Worm (Caenorhabditis elegans) whole organism, L3 larva: Measurements from ENCODE around the gene ncap-1.

Experiments used
- R02D3.7 ChIP-seq: fragments of 150-350 bp; optimal IDR thresholded peaks from 2 replicates; lab custom pipeline; 2014; ENCODE audit warnings: missing biosample characterization, missing genetic modification characterization
- ZK546.5 ChIP-seq: sonication (generic microtip); optimal IDR thresholded peaks from 2 replicates; lab custom pipeline; 2017; ENCODE audit warnings: missing biosample characterization, missing genetic modification characterization
- aly-2 ChIP-seq: fragments of 150-350 bp; optimal IDR thresholded peaks from 2 replicates; lab custom pipeline; 2014; ENCODE audit warnings: missing biosample characterization, missing genetic modification characterization
- ama-1 ChIP-seq: fragments of 150-350 bp; optimal IDR thresholded peaks from 2 replicates; lab custom pipeline; 2018
- ceh-28 ChIP-seq: fragments of 150-350 bp; optimal IDR thresholded peaks from 2 replicates; lab custom pipeline; 2014; ENCODE audit warnings: missing biosample characterization, missing genetic modification reagents, missing genetic modification characterization
- ceh-82 ChIP-seq: fragments of 150-350 bp; optimal IDR thresholded peaks from 2 replicates; lab custom pipeline; 2014; ENCODE audit warnings: missing biosample characterization, missing genetic modification characterization
- ceh-9 ChIP-seq: sonication (generic microtip); optimal IDR thresholded peaks from 2 replicates; lab custom pipeline; 2018; ENCODE audit warnings: missing biosample characterization, missing genetic modification characterization
- elt-1 ChIP-seq: fragments of 150-350 bp; optimal IDR thresholded peaks from 2 replicates; lab custom pipeline; 2014; ENCODE audit warnings: missing biosample characterization, missing genetic modification characterization
- elt-2 ChIP-seq: sonication (generic microtip); optimal IDR thresholded peaks from 2 replicates; lab custom pipeline; 2016; ENCODE audit warnings: missing genetic modification reagents, mild to moderate bottlenecking, missing genetic modification characterization, missing compliant biosample characterization
- elt-3 ChIP-seq, 3 experiments: fragments of 150-350 bp in 1 of 3; sonication (generic microtip) in 2 of 3; optimal IDR thresholded peaks; 2 replicates in 2 of 3; 4 replicates in 1 of 3; lab custom pipeline; 2014 to 2017; ENCODE audit warnings: missing biosample characterization in 3 of 3, missing genetic modification characterization in 3 of 3
- eor-1 ChIP-seq, 2 experiments: fragments of 150-350 bp; optimal IDR thresholded peaks; 2 replicates each; lab custom pipeline; 2014 to 2018; ENCODE audit warnings: missing biosample characterization in 2 of 2, missing genetic modification characterization in 2 of 2
- fkh-10 ChIP-seq: sonication (generic microtip); optimal IDR thresholded peaks from 2 replicates; lab custom pipeline; 2017; ENCODE audit warnings: missing biosample characterization, missing genetic modification reagents, missing genetic modification characterization
- fkh-2 ChIP-seq: fragments of 150-350 bp; optimal IDR thresholded peaks from 2 replicates; lab custom pipeline; 2014; ENCODE audit warnings: missing biosample characterization, missing genetic modification reagents, missing genetic modification characterization
- fos-1 ChIP-seq: fragments of 150-350 bp; optimal IDR thresholded peaks from 2 replicates; lab custom pipeline; 2014; ENCODE audit warnings: missing biosample characterization, missing genetic modification characterization
- hmg-11 ChIP-seq: sonication (generic microtip); optimal IDR thresholded peaks from 2 replicates; lab custom pipeline; 2016; ENCODE audit warnings: missing genetic modification characterization, missing compliant biosample characterization
- jun-1 ChIP-seq: fragments of 150-350 bp; optimal IDR thresholded peaks from 2 replicates; lab custom pipeline; 2014; ENCODE audit warnings: missing biosample characterization, missing genetic modification reagents, missing genetic modification characterization
- lin-15B ChIP-seq: fragments of 150-350 bp; optimal IDR thresholded peaks from 2 replicates; lab custom pipeline; 2014; ENCODE audit warnings: missing biosample characterization, missing genetic modification characterization
- lin-39 ChIP-seq: fragments of 150-350 bp; optimal IDR thresholded peaks from 2 replicates; lab custom pipeline; 2018; ENCODE audit warnings: missing biosample characterization, missing genetic modification reagents, missing genetic modification characterization
- lsy-12 ChIP-seq: sonication (generic microtip); optimal IDR thresholded peaks from 2 replicates; lab custom pipeline; 2016; ENCODE audit warnings: mild to moderate bottlenecking, missing genetic modification characterization, missing compliant biosample characterization
- mdl-1 ChIP-seq: fragments of 150-350 bp; optimal IDR thresholded peaks from 2 replicates; lab custom pipeline; 2014; ENCODE audit warnings: missing biosample characterization, missing genetic modification characterization
- nfya-1 ChIP-seq: sonication (generic microtip); optimal IDR thresholded peaks from 2 replicates; lab custom pipeline; 2017; ENCODE audit warnings: missing genetic modification characterization, mild to moderate bottlenecking, missing compliant biosample characterization, antibody characterized with exemption, moderate library complexity; ENCODE audit not compliant: insufficient read depth
- nhr-12 ChIP-seq: fragments of 150-350 bp; optimal IDR thresholded peaks from 2 replicates; lab custom pipeline; 2014; ENCODE audit warnings: missing biosample characterization, missing genetic modification characterization
- nhr-23 ChIP-seq: fragments of 150-350 bp; optimal IDR thresholded peaks from 2 replicates; lab custom pipeline; 2014; ENCODE audit warnings: missing biosample characterization, missing genetic modification reagents, missing genetic modification characterization
- nhr-237 ChIP-seq: fragments of 150-350 bp; optimal IDR thresholded peaks from 2 replicates; lab custom pipeline; 2014; ENCODE audit warnings: missing biosample characterization, missing genetic modification characterization
- nhr-25 ChIP-seq: sonication (generic microtip); optimal IDR thresholded peaks from 2 replicates; lab custom pipeline; 2017; ENCODE audit warnings: missing biosample characterization, missing genetic modification characterization
- nhr-28 ChIP-seq: fragments of 150-350 bp; optimal IDR thresholded peaks from 2 replicates; lab custom pipeline; 2014; ENCODE audit warnings: missing biosample characterization, missing genetic modification characterization
- nhr-43 ChIP-seq: sonication (generic microtip); optimal IDR thresholded peaks from 2 replicates; lab custom pipeline; 2016; ENCODE audit warnings: mild to moderate bottlenecking, missing genetic modification characterization, missing compliant biosample characterization; ENCODE audit not compliant: poor library complexity, severe bottlenecking
- nhr-67 ChIP-seq: fragments of 150-350 bp; optimal IDR thresholded peaks from 2 replicates; lab custom pipeline; 2014; ENCODE audit warnings: missing biosample characterization, missing genetic modification characterization
- nhr-76 ChIP-seq: fragments of 150-350 bp; sonication (generic microtip); optimal IDR thresholded peaks from 5 replicates; lab custom pipeline; 2014; ENCODE audit warnings: missing biosample characterization, missing genetic modification characterization
- nhr-77 ChIP-seq: fragments of 150-350 bp; optimal IDR thresholded peaks from 2 replicates; lab custom pipeline; 2014; ENCODE audit warnings: missing biosample characterization, missing genetic modification characterization
- pha-4 ChIP-seq: fragments of 150-350 bp; optimal IDR thresholded peaks from 2 replicates; lab custom pipeline; 2014; ENCODE audit warnings: missing biosample characterization, missing genetic modification reagents, missing genetic modification characterization
- pqm-1 ChIP-seq: fragments of 150-350 bp; optimal IDR thresholded peaks from 2 replicates; lab custom pipeline; 2017; ENCODE audit warnings: missing biosample characterization, missing genetic modification characterization, inconsistent platforms
- skn-1 ChIP-seq: fragments of 150-350 bp; optimal IDR thresholded peaks from 2 replicates; lab custom pipeline; 2014; ENCODE audit warnings: missing biosample characterization, missing genetic modification characterization
- snpc-4 ChIP-seq: fragments of 150-350 bp; optimal IDR thresholded peaks from 2 replicates; lab custom pipeline; 2014; ENCODE audit warnings: missing biosample characterization, missing genetic modification characterization
- unc-62 ChIP-seq: fragments of 150-350 bp; sonication (generic microtip); optimal IDR thresholded peaks from 4 replicates; lab custom pipeline; 2014; ENCODE audit warnings: missing biosample characterization, missing genetic modification reagents, missing genetic modification characterization
- zag-1 ChIP-seq: fragments of 150-350 bp; optimal IDR thresholded peaks from 2 replicates; lab custom pipeline; 2014; ENCODE audit warnings: missing biosample characterization, missing genetic modification characterization
- ztf-11 ChIP-seq: fragments of 150-350 bp; optimal IDR thresholded peaks from 2 replicates; lab custom pipeline; 2014; ENCODE audit warnings: missing biosample characterization, missing genetic modification characterization

Gene ncap-1

DNA sequence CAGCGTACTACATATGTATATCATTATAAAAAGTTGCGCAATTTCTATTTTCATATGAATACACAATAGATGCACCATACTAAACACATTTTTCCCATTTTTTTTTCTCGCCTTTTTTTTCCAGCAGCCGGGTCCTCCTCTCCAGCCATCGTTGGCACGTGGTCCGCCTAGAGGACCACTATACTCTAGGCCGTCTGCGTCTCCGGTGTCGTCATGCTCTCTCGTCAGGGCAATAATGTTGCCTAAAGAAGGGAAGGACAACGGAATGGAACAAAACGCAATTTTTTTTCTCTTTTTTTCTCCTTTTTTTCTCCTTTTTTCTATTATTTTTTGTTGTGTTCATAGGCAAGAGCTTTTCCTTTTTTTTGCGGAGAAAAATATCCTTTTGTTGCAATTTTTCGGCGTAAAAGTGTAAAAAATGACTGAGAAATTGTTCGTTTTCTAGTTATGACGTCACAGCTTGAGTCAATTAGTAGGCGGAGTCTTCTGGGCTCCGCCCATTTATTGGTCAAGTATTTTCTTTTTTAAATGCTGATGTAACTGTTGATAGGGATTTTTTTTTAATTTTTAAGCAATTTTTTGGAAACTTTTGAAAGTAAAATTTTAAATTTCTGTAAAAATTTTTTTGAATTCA, 43.5 kb upstream of the ncap-1 start:
- TF ChIP-seq mdl-1 (tag; lab: Kevin White, UChicago) (peak; percentile 91), hmg-11 (peak; percentile 66), skn-1 (tag; lab: Kevin White, UChicago) (peak; percentile 47), lin-15B (peak; percentile 21), elt-2 (no peak), fkh-10 (GFP tag; lab: Kevin White, UChicago) (peak; percentile 77), lin-39 (tag; lab: Kevin White, UChicago) (peak; percentile 62), nhr-43 (tag; lab: Kevin White, UChicago) (no peak)

DNA sequence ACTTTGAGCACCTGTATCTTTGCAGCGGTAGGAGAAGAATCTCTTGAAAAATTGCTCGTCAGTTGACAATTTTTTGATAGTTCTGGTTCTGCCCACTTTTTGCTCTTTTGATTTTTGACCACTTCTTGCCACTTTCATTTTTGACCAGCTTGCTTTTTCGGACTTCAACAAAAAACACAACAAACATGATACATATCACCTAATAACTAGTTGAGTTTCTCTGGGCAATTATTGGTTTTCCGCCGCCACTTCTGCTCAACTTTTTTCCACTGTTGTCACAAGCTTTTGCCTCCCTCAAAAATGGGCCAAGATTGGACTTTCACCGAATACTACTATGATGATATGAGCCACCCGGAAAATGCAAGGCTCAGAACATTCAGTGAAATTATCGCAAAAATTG, 39.2 kb upstream of the ncap-1 start, which contains the start of gene srw-60:
srw-60 (plus strand) TSS at position 301 of the 400 bp plus-strand sequence.
- TF ChIP-seq nhr-77: no peak
- no peak for TF ChIP-seq nfya-1 (tag; lab: Kevin White, UChicago)
- no peak for TF ChIP-seq nhr-28 (tag; lab: Kevin White, UChicago)
- TF ChIP-seq R02D3.7 (tag; lab: Kevin White, UChicago): no peak
- TF ChIP-seq snpc-4 (tag; lab: Kevin White, UChicago): no peak
- no peak for TF ChIP-seq nhr-237 (tag; lab: Kevin White, UChicago)
- no peak for TF ChIP-seq nhr-23
- no peak for TF ChIP-seq jun-1 (tag; lab: Kevin White, UChicago)
- no peak for TF ChIP-seq fos-1 (tag; lab: Kevin White, UChicago)
- no peak for TF ChIP-seq lin-39 (tag; lab: Kevin White, UChicago)
- TF ChIP-seq nhr-67 (tag; lab: Kevin White, UChicago): no peak
- no peak for TF ChIP-seq fkh-10 (GFP tag; lab: Kevin White, UChicago)
- no peak for TF ChIP-seq aly-2 (tag; lab: Kevin White, UChicago)
- TF ChIP-seq elt-3 (tag; optimal IDR thresholded peaks at IDR 0.05; lab: Kevin White, UChicago): no peak
- TF ChIP-seq lin-15B: no peak
- TF ChIP-seq ceh-82: no peak
- no peak for TF ChIP-seq pqm-1 (tag; lab: Kevin White, UChicago)
- TF ChIP-seq nhr-12 (tag; lab: Kevin White, UChicago): no peak
- no peak for TF ChIP-seq pha-4 (tag; lab: Kevin White, UChicago)

DNA sequence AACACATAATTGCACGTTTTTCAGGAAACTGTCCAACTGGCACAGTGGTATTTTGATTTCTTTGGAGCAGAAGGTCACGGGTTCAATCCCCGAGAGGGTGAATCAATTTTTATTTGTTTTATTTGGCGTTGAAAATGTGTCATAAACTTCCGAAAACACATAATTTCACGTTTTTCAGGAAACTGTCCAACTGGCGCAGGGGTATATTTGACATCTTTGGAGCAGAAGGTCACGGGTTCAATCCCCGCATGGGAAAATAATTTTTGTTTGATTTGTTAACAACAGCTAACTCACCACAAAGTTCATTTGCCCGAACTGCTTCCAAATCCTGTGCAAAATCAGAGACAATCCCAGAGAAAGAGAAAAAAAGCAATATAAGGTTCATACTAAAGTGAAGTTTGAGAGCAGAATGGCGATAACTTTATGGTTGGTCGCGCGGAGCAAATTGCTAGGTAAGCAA, 36.6 kb upstream of the ncap-1 start, which contains the start of gene irld-48:
irld-48 (plus strand) TSS at position 410 of the 460 bp plus-strand sequence.
- TF ChIP-seq elt-1 (tag; lab: Kevin White, UChicago) (no peak), nhr-12 (tag; lab: Kevin White, UChicago) (no peak), fkh-2 (tag; lab: Kevin White, UChicago) (no peak), ZK546.5 (tag; lab: Kevin White, UChicago) (no peak), nhr-77 (no peak), lsy-12 (tag; lab: Kevin White, UChicago) (no peak), mdl-1 (tag; lab: Kevin White, UChicago) (no peak), nhr-23 (no peak), aly-2 (tag; lab: Kevin White, UChicago) (no peak), snpc-4 (tag; lab: Kevin White, UChicago) (no peak), ama-1 (no peak)
- TF ChIP-seq, all 47 proteins: peak for 0

DNA sequence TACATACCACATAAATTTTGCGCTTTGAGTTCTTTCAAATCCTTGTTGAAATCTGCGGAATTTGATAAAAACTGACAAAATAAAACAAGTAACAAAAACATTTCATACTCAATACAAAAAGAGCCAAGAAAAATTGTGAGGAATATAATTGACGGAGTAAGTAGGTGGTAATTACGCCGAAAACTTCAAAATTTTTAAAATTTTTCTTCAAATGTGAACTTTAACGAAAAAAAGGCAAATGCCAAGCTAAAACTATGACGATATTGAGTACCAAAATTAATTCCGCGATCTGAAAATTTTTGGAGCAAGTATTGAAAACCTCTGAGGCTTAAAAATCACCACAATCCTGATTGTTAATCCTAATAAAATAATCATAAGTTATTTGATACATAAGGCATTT, 33.5 kb upstream of the ncap-1 start, which contains the start of gene irld-51:
irld-51 (minus strand) TSS at position 101 of the 400 bp plus-strand sequence.
- no peak for TF ChIP-seq snpc-4 (tag; lab: Kevin White, UChicago)
- no peak for TF ChIP-seq pqm-1 (tag; lab: Kevin White, UChicago)
- no peak for TF ChIP-seq nhr-237 (tag; lab: Kevin White, UChicago)
- TF ChIP-seq nhr-25: no peak
- no peak for TF ChIP-seq jun-1 (tag; lab: Kevin White, UChicago)
- no peak for TF ChIP-seq nhr-28 (tag; lab: Kevin White, UChicago)
- TF ChIP-seq nhr-77: no peak
- no peak for TF ChIP-seq eor-1 (tag; optimal IDR thresholded peaks at IDR 0.05; lab: Kevin White, UChicago)
- no peak for TF ChIP-seq ZK546.5 (tag; lab: Kevin White, UChicago)
- TF ChIP-seq mdl-1 (tag; lab: Kevin White, UChicago): no peak

DNA sequence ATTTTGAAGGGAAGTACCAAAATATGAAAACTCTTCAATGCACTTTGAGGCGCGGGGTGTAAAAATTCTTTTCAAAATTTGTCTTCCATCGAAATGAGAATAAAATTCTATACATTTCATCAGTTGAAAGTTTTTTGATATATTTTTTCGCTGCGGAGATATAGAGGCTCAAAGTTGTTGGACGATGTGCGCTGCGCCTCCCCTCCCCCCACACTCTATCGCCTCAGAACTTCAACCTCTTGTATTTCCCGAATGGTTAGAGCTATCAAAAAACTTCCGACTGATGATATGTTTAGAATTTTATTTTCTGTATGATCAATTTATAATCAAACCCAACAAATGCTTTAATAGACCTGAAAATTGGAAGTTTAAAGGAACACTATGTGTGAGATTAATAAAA, 29.5 kb upstream of the ncap-1 start:
- TF ChIP-seq lin-39 (tag; lab: Kevin White, UChicago) (no peak), lin-15B (no peak), nhr-23 (no peak), aly-2 (tag; lab: Kevin White, UChicago) (no peak), ceh-9 (tag; lab: Kevin White, UChicago) (no peak), nfya-1 (tag; lab: Kevin White, UChicago) (no peak), skn-1 (tag; lab: Kevin White, UChicago) (no peak), nhr-76 (tag; lab: Kevin White, UChicago) (no peak), hmg-11 (no peak), fos-1 (tag; lab: Kevin White, UChicago) (no peak), nhr-28 (tag; lab: Kevin White, UChicago) (no peak), ceh-28 (tag; lab: Kevin White, UChicago) (no peak), pha-4 (tag; lab: Kevin White, UChicago) (no peak), ztf-11 (tag; lab: Kevin White, UChicago) (no peak), unc-62 (GFP tag; lab: Kevin White, UChicago) (no peak), eor-1 (tag; optimal IDR thresholded peaks at IDR 0.05; lab: Kevin White, UChicago) (no peak), elt-3 (tag; optimal IDR thresholded peaks at IDR 0.05; lab: Kevin White, UChicago) (no peak), zag-1 (tag; lab: Kevin White, UChicago) (no peak)
- TF ChIP-seq, all 47 proteins: peak for 0
